Worm (Caenorhabditis elegans) whole organism, mixed stage, embryonic: ENCODE results near the gene bus-2.

Source experiments
- lin-13 ChIP-seq: fragments of 150-350 bp; optimal IDR thresholded peaks from 2 replicates; lab custom pipeline; 2014; ENCODE audit warnings: missing biosample characterization, missing genetic modification characterization
- nhr-12 ChIP-seq: fragments of 150-350 bp; optimal IDR thresholded peaks from 2 replicates; lab custom pipeline; 2014; ENCODE audit warnings: missing biosample characterization, missing genetic modification characterization
- pha-4 ChIP-seq: fragments of 150-350 bp; optimal IDR thresholded peaks from 2 replicates; lab custom pipeline; 2018; ENCODE audit warnings: missing biosample characterization, missing genetic modification reagents, missing genetic modification characterization

ce11 chrIV:1709002-1709401 is 9.3 kb downstream of the bus-2 start:
- TF ChIP-seq lin-13 (no peak), pha-4 (tag; lab: Kevin White, UChicago) (no peak), nhr-12 (tag; lab: Kevin White, UChicago) (no peak)
